Fruit fly (Drosophila melanogaster) whole organism, embryonic: Measurements from ENCODE around the gene Gr98d.
A peak's percentile ranks its signal among the peaks of the same experiment; 100 is the strongest.

Experiments used
- Ada2b ChIP-seq: fragments of 200-800 bp; sonication (Bioruptor generic); IDR thresholded peaks from 2 replicates; pipeline ENCODE4 v1.3.6; 2022; ENCODE audit warnings: missing biosample characterization, missing genetic modification characterization
- Adf1 ChIP-seq: fragments of 200-800 bp; sonication (Bioruptor generic); IDR thresholded peaks from 2 replicates; pipeline ENCODE4 v1.3.6; 2022; ENCODE audit warnings: missing biosample characterization, missing genetic modification characterization
- Aef1 ChIP-seq: fragments of 200-800 bp; sonication (Bioruptor generic); IDR thresholded peaks from 3 replicates; pipeline ENCODE4 v1.3.6; 2022; ENCODE audit warnings: missing biosample characterization, missing genetic modification characterization
- CG10267 ChIP-seq: fragments of 200-800 bp; sonication (Bioruptor generic); optimal IDR thresholded peaks from 2 replicates; lab custom pipeline; 2018; ENCODE audit warnings: missing biosample characterization, mild to moderate bottlenecking, missing genetic modification characterization, moderate library complexity
- CG10959 ChIP-seq: fragments of 200-800 bp; sonication (Bioruptor generic); IDR thresholded peaks from 2 replicates; pipeline ENCODE4 v1.3.6; 2022; ENCODE audit warnings: missing biosample characterization, missing genetic modification characterization
- CG11504 ChIP-seq: fragments of 200-800 bp; sonication (Bioruptor generic); optimal IDR thresholded peaks from 3 replicates; lab custom pipeline; 2019; ENCODE audit warnings: missing biosample characterization, mild to moderate bottlenecking, missing genetic modification characterization, moderate library complexity
- CG12071 ChIP-seq: fragments of 200-800 bp; sonication (Bioruptor generic); optimal IDR thresholded peaks from 3 replicates; lab custom pipeline; 2018; ENCODE audit warnings: missing biosample characterization, mild to moderate bottlenecking, missing genetic modification characterization
- CG13894 ChIP-seq: fragments of 200-800 bp; sonication (Bioruptor generic); optimal IDR thresholded peaks from 3 replicates; lab custom pipeline; 2018; ENCODE audit warnings: missing biosample characterization, mild to moderate bottlenecking, missing genetic modification characterization, moderate library complexity
- CG14441 ChIP-seq: fragments of 200-800 bp; sonication (Bioruptor generic); IDR thresholded peaks from 2 replicates; pipeline ENCODE4 v1.3.6; 2022; ENCODE audit warnings: missing biosample characterization, missing genetic modification characterization
- CG14667 ChIP-seq: fragments of 200-800 bp; sonication (Bioruptor generic); IDR thresholded peaks from 2 replicates; pipeline ENCODE4 v1.3.6; 2022; ENCODE audit warnings: missing biosample characterization, missing genetic modification characterization
- CG14710 ChIP-seq: fragments of 200-800 bp; sonication (Bioruptor generic); optimal IDR thresholded peaks from 3 replicates; lab custom pipeline; 2019; ENCODE audit warnings: missing biosample characterization, mild to moderate bottlenecking, missing genetic modification characterization, moderate library complexity
- CG1529 ChIP-seq: fragments of 200-800 bp; sonication (Bioruptor generic); optimal IDR thresholded peaks from 3 replicates; lab custom pipeline; 2018; ENCODE audit warnings: missing biosample characterization, missing genetic modification characterization
- CG15479 ChIP-seq: fragments of 200-800 bp; sonication (Bioruptor generic); optimal IDR thresholded peaks from 3 replicates; lab custom pipeline; 2019; ENCODE audit warnings: missing biosample characterization, mild to moderate bottlenecking, missing genetic modification characterization, moderate library complexity
- CG17186 ChIP-seq: fragments of 200-800 bp; sonication (Bioruptor generic); optimal IDR thresholded peaks from 3 replicates; lab custom pipeline; 2017; ENCODE audit warnings: missing biosample characterization, missing genetic modification reagents, missing genetic modification characterization
- CG3065 ChIP-seq: fragments of 200-800 bp; sonication (Bioruptor generic); optimal IDR thresholded peaks from 2 replicates; lab custom pipeline; 2016; ENCODE audit warnings: missing biosample characterization, missing genetic modification characterization
- CG43689 ChIP-seq: fragments of 200-800 bp; sonication (Bioruptor generic); IDR thresholded peaks from 2 replicates; pipeline ENCODE4 v1.3.6; 2022; ENCODE audit warnings: missing biosample characterization, missing genetic modification characterization
- CG4820 ChIP-seq: fragments of 200-800 bp; sonication (Bioruptor generic); optimal IDR thresholded peaks from 3 replicates; lab custom pipeline; 2016; ENCODE audit warnings: missing biosample characterization, missing genetic modification characterization
- CG9797 ChIP-seq: fragments of 200-800 bp; sonication (Bioruptor generic); optimal IDR thresholded peaks from 3 replicates; lab custom pipeline; 2018; ENCODE audit warnings: missing biosample characterization, mild to moderate bottlenecking, missing genetic modification characterization
- CoRest ChIP-seq: fragments of 200-800 bp; sonication (Bioruptor generic); optimal IDR thresholded peaks from 3 replicates; lab custom pipeline; 2018; ENCODE audit warnings: missing biosample characterization, mild to moderate bottlenecking, missing genetic modification characterization, moderate library complexity
- Dll ChIP-seq: fragments of 200-800 bp; sonication (Bioruptor generic); IDR thresholded peaks from 4 replicates; pipeline ENCODE4 v1.3.6; 2022; ENCODE audit warnings: missing biosample characterization, missing genetic modification characterization; ENCODE audit not compliant: partially characterized antibody
- Elba2 ChIP-seq: fragments of 200-800 bp; sonication (Bioruptor generic); optimal IDR thresholded peaks from 3 replicates; lab custom pipeline; 2016; ENCODE audit warnings: missing biosample characterization, missing genetic modification characterization
- Ets97D ChIP-seq: fragments of 200-800 bp; sonication (Bioruptor generic); optimal IDR thresholded peaks from 3 replicates; lab custom pipeline; 2016; ENCODE audit warnings: missing biosample characterization, missing genetic modification characterization
- H15 ChIP-seq: fragments of 200-800 bp; sonication (Bioruptor generic); IDR thresholded peaks from 3 replicates; pipeline ENCODE4 v1.3.6; 2022; ENCODE audit warnings: missing biosample characterization, missing genetic modification characterization
- H2.0 ChIP-seq: fragments of 200-800 bp; sonication (Bioruptor generic); IDR thresholded peaks from 2 replicates; pipeline ENCODE4 v1.3.6; 2022; ENCODE audit warnings: missing biosample characterization, missing genetic modification characterization
- HLH54F ChIP-seq: fragments of 200-800 bp; sonication (Bioruptor generic); optimal IDR thresholded peaks from 3 replicates; lab custom pipeline; 2016; ENCODE audit warnings: missing biosample characterization, missing genetic modification characterization
- Lim3 ChIP-seq: fragments of 200-800 bp; sonication (Bioruptor generic); IDR thresholded peaks from 2 replicates; pipeline ENCODE4 v1.3.6; 2022; ENCODE audit warnings: missing biosample characterization, missing genetic modification characterization
- Lpt ChIP-seq: fragments of >200 bp; optimal IDR thresholded peaks from 2 replicates; lab custom pipeline; 2018; ENCODE audit warnings: missing biosample characterization, missing genetic modification characterization
- Myb ChIP-seq: fragments of 200-800 bp; sonication (Bioruptor generic); optimal IDR thresholded peaks from 2 replicates; lab custom pipeline; 2016; ENCODE audit warnings: missing biosample characterization, missing genetic modification characterization
- NC2α ChIP-seq: fragments of 200-800 bp; sonication (Bioruptor generic); optimal IDR thresholded peaks from 2 replicates; lab custom pipeline; 2016; ENCODE audit warnings: missing biosample characterization, missing genetic modification characterization
- NC2β ChIP-seq: fragments of 200-800 bp; sonication (Bioruptor generic); optimal IDR thresholded peaks from 2 replicates; lab custom pipeline; 2016; ENCODE audit warnings: missing biosample characterization, missing genetic modification characterization
- Poxn ChIP-seq: fragments of 200-800 bp; sonication (Bioruptor generic); IDR thresholded peaks from 2 replicates; pipeline ENCODE4 v1.3.6; 2022; ENCODE audit warnings: missing biosample characterization, missing genetic modification characterization
- Scr ChIP-seq: fragments of 200-800 bp; sonication (Bioruptor generic); IDR thresholded peaks from 2 replicates; pipeline ENCODE4 v1.3.6; 2022; ENCODE audit warnings: missing biosample characterization, missing genetic modification characterization; ENCODE audit not compliant: partially characterized antibody
- bab2 ChIP-seq: fragments of 200-800 bp; sonication (Bioruptor generic); optimal IDR thresholded peaks from 2 replicates; lab custom pipeline; 2016; ENCODE audit warnings: missing biosample characterization, missing genetic modification characterization
- bigmax ChIP-seq: fragments of 200-800 bp; sonication (Bioruptor generic); optimal IDR thresholded peaks from 2 replicates; lab custom pipeline; 2018; ENCODE audit warnings: missing biosample characterization, mild to moderate bottlenecking, missing genetic modification characterization
- chn ChIP-seq: fragments of 200-800 bp; sonication (Bioruptor generic); optimal IDR thresholded peaks from 2 replicates; lab custom pipeline; 2016; ENCODE audit warnings: missing biosample characterization, missing genetic modification characterization
- danr ChIP-seq: fragments of 200-800 bp; sonication (Bioruptor generic); IDR thresholded peaks from 2 replicates; pipeline ENCODE4 v1.3.6; 2022; ENCODE audit warnings: missing biosample characterization, missing genetic modification characterization
- en ChIP-seq: fragments of 200-800 bp; sonication (Bioruptor generic); optimal IDR thresholded peaks from 2 replicates; lab custom pipeline; 2016; ENCODE audit warnings: missing biosample characterization, missing genetic modification characterization
- esg ChIP-seq: fragments of 200-800 bp; sonication (Bioruptor generic); conservative IDR thresholded peaks from 2 replicates; pipeline ENCODE4 v1.3.6; 2022; ENCODE audit warnings: missing biosample characterization, missing genetic modification characterization
- hkb ChIP-seq, 2 experiments: fragments of 200-800 bp in 1 of 2; fragments of >200 bp in 1 of 2; sonication (Bioruptor generic) in 1 of 2; IDR thresholded peaks in 1 of 2; optimal IDR thresholded peaks in 1 of 2; 2 replicates each; pipeline versions ENCODE4 v1.3.6 to Lab custom; 2017 to 2022; ENCODE audit warnings: missing biosample characterization in 1 of 2, missing genetic modification characterization in 1 of 2
- kah ChIP-seq: fragments of 200-800 bp; sonication (Bioruptor generic); optimal IDR thresholded peaks from 2 replicates; lab custom pipeline; 2018; ENCODE audit warnings: missing biosample characterization, mild to moderate bottlenecking, missing genetic modification characterization
- luna ChIP-seq: fragments of 200-800 bp; sonication (Bioruptor generic); optimal IDR thresholded peaks from 2 replicates; lab custom pipeline; 2016; ENCODE audit warnings: missing biosample characterization, missing genetic modification characterization
- maf-S ChIP-seq: fragments of 200-800 bp; sonication (Bioruptor generic); optimal IDR thresholded peaks from 2 replicates; lab custom pipeline; 2016; ENCODE audit warnings: missing biosample characterization, missing genetic modification characterization
- mam ChIP-seq: fragments of 200-800 bp; sonication (Bioruptor generic); optimal IDR thresholded peaks from 3 replicates; lab custom pipeline; 2016; ENCODE audit warnings: missing biosample characterization, missing genetic modification characterization
- nerfin-1 ChIP-seq: fragments of 200-800 bp; sonication (Bioruptor generic); optimal IDR thresholded peaks from 3 replicates; lab custom pipeline; 2019; ENCODE audit warnings: missing biosample characterization, mild to moderate bottlenecking, missing genetic modification characterization, moderate library complexity
- nerfin-2 ChIP-seq: fragments of 200-800 bp; sonication (Bioruptor generic); IDR thresholded peaks from 2 replicates; pipeline ENCODE4 v1.3.6; 2022; ENCODE audit warnings: missing biosample characterization, missing genetic modification characterization; ENCODE audit not compliant: partially characterized antibody
- p53 ChIP-seq: fragments of 200-800 bp; sonication (Bioruptor generic); optimal IDR thresholded peaks from 2 replicates; lab custom pipeline; 2016; ENCODE audit warnings: missing biosample characterization, missing genetic modification characterization
- pfk ChIP-seq: fragments of 200-800 bp; sonication (Bioruptor generic); optimal IDR thresholded peaks from 2 replicates; lab custom pipeline; 2018; ENCODE audit warnings: missing biosample characterization, mild to moderate bottlenecking, missing genetic modification characterization, moderate library complexity
- sens ChIP-seq: fragments of 200-800 bp; sonication (Bioruptor generic); peaks from one replicate; lab custom pipeline; 2016; ENCODE audit warnings: missing biosample characterization, missing genetic modification characterization
- stwl ChIP-seq: fragments of 200-800 bp; sonication (Bioruptor generic); optimal IDR thresholded peaks from 3 replicates; lab custom pipeline; 2018; ENCODE audit warnings: missing biosample characterization, mild to moderate bottlenecking, missing genetic modification characterization, moderate library complexity
- tup ChIP-seq: fragments of 200-800 bp; sonication (Bioruptor generic); optimal IDR thresholded peaks from 2 replicates; lab custom pipeline; 2016; ENCODE audit warnings: missing biosample characterization, mild to moderate bottlenecking, missing genetic modification characterization, moderate library complexity
- vnd ChIP-seq: fragments of 200-800 bp; sonication (Bioruptor generic); IDR thresholded peaks from 3 replicates; pipeline ENCODE4 v1.3.6; 2022; ENCODE audit warnings: missing biosample characterization, missing genetic modification characterization; ENCODE audit not compliant: partially characterized antibody
- zfh1 ChIP-seq: fragments of 200-800 bp; sonication (Bioruptor generic); IDR thresholded peaks from 3 replicates; pipeline ENCODE4 v1.3.6; 2022; ENCODE audit warnings: missing biosample characterization, missing genetic modification characterization

The Gr98d gene

DNA sequence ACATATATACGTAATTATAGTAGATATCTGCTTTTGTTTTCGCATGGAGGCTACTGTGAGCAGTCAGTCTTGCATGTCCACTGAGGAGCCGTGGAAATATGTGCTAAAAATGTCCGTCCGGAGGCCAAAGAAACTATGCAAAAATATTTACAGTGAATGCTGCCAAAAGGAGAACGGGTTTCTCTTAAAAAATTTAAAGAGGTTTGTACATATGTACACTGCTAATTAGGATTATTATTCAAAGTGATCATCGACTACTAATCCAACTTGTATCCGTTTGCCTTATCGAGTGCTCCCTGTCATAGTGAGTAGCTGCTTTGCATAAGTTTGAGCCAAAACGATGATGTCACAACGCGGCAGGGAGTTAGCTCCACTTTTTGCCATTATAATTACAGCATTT lies 11.1 kb downstream of the Gr98d start (continued):
- TF ChIP-seq Poxn: 0 out of 2 replicates have a peak, but pooled peaks have one; percentile 45
- no peak for TF ChIP-seq CG14710 (tag; lab: Kevin White, UChicago)
- no peak for TF ChIP-seq en (GFP tag; lab: Kevin White, UChicago)
- TF ChIP-seq CG12071 (GFP tag; lab: Kevin White, UChicago): peak; percentile 15
- peak; percentile 59 for TF ChIP-seq CG14441
- no peak for TF ChIP-seq CG17186
- peak; percentile 33 for TF ChIP-seq CoRest (tag; lab: Kevin White, UChicago)
- TF ChIP-seq zfh1 (GFP tag; lab: Robert Waterston, UW): peak; percentile 61; the same call in 1 of the 3 replicates
- no peak for TF ChIP-seq Elba2 (GFP tag; lab: Kevin White, UChicago)
- TF ChIP-seq nerfin-2 (GFP tag; lab: Robert Waterston, UW): no peak
- no peak for TF ChIP-seq p53 (GFP tag; lab: Kevin White, UChicago)
- no peak for TF ChIP-seq Dll (GFP tag; lab: Robert Waterston, UW)
- no peak for TF ChIP-seq CG3065 (GFP tag; lab: Kevin White, UChicago)
- TF ChIP-seq CG43689 (GFP tag; lab: Robert Waterston, UW): no peak
- TF ChIP-seq stwl (tag; lab: Kevin White, UChicago): no peak
- TF ChIP-seq CG15479 (GFP tag; lab: Kevin White, UChicago): no peak
- no peak for TF ChIP-seq CG14667
- no peak for TF ChIP-seq Ets97D (GFP tag; lab: Kevin White, UChicago)
- no peak for TF ChIP-seq H2.0 (GFP tag; lab: Robert Waterston, UW)
- peak; percentile 65 for TF ChIP-seq mam (GFP tag; lab: Kevin White, UChicago)
- TF ChIP-seq Ada2b (GFP tag; lab: Robert Waterston, UW): peak; percentile 75
- TF ChIP-seq CG11504 (tag; lab: Kevin White, UChicago): peak; percentile 52
- peak; percentile 40 for TF ChIP-seq bab2
- 0 out of 2 replicates have a peak, but pooled peaks have one; percentile 10 for TF ChIP-seq Adf1 (GFP tag; lab: Robert Waterston, UW)
- TF ChIP-seq NC2α (GFP tag; lab: Kevin White, UChicago): no peak
- TF ChIP-seq Lim3: no peak
- TF ChIP-seq bigmax (GFP tag; lab: Kevin White, UChicago): no peak
- TF ChIP-seq pfk (GFP tag; lab: Kevin White, UChicago): no peak
- TF ChIP-seq CG10267 (tag; lab: Kevin White, UChicago): no peak
- peak; percentile 41; the same call in 2 of the 3 replicates for TF ChIP-seq Aef1 (GFP tag; lab: Robert Waterston, UW)
- TF ChIP-seq tup (GFP tag; lab: Kevin White, UChicago): no peak
- TF ChIP-seq kah (GFP tag; lab: Kevin White, UChicago): no peak
- no peak for TF ChIP-seq Myb (GFP tag; lab: Kevin White, UChicago)
- no peak for TF ChIP-seq Scr
- peak; percentile 87 for TF ChIP-seq sens (GFP tag; lab: Kevin White, UChicago)
- TF ChIP-seq HLH54F (GFP tag; lab: Kevin White, UChicago): no peak
- TF ChIP-seq maf-S (GFP tag; lab: Kevin White, UChicago): no peak
- TF ChIP-seq danr (GFP tag; lab: Robert Waterston, UW): no peak
- TF ChIP-seq Lpt (GFP tag; lab: Kevin White, UChicago): no peak
- no peak for TF ChIP-seq CG10959 (GFP tag; lab: Robert Waterston, UW)
- TF ChIP-seq CG13894 (tag; lab: Kevin White, UChicago): no peak
- TF ChIP-seq CG4820: peak; percentile 2
- TF ChIP-seq hkb (optimal IDR thresholded peaks at IDR 0.05; lab: Kevin White, UChicago): no peak
- no peak for TF ChIP-seq hkb (GFP tag; IDR thresholded peaks at IDR 0.05; lab: Robert Waterston, UW)
- TF ChIP-seq nerfin-1 (tag; lab: Kevin White, UChicago): no peak
- no peak for TF ChIP-seq vnd (GFP tag; lab: Robert Waterston, UW)
- TF ChIP-seq chn (GFP tag; lab: Kevin White, UChicago): no peak
- no peak for TF ChIP-seq CG9797 (GFP tag; lab: Kevin White, UChicago)
- TF ChIP-seq H15 (GFP tag; lab: Robert Waterston, UW): 0 out of 3 replicates have a peak, but pooled peaks have one; percentile 17
- no peak for TF ChIP-seq CG1529
- TF ChIP-seq luna (GFP tag; lab: Kevin White, UChicago): no peak
- TF ChIP-seq NC2β: no peak
- TF ChIP-seq esg (GFP tag; lab: Robert Waterston, UW): peak; percentile 33
